Fruit fly (Drosophila melanogaster) whole organism, embryonic: ENCODE measurements around the gene Paris.

Experiments used
- Antp ChIP-seq: fragments of 200-800 bp; sonication (Bioruptor generic); optimal IDR thresholded peaks from 3 replicates; lab custom pipeline; 2016; ENCODE audit warnings: missing biosample characterization, missing genetic modification characterization
- CG10267 ChIP-seq: fragments of 200-800 bp; sonication (Bioruptor generic); optimal IDR thresholded peaks from 2 replicates; lab custom pipeline; 2018; ENCODE audit warnings: missing biosample characterization, mild to moderate bottlenecking, missing genetic modification characterization, moderate library complexity
- CG10979 ChIP-seq: fragments of 200-800 bp; sonication (Bioruptor generic); optimal IDR thresholded peaks from 2 replicates; lab custom pipeline; 2018; ENCODE audit warnings: missing biosample characterization, mild to moderate bottlenecking, missing genetic modification characterization, moderate library complexity
- CG11504 ChIP-seq: fragments of 200-800 bp; sonication (Bioruptor generic); optimal IDR thresholded peaks from 3 replicates; lab custom pipeline; 2019; ENCODE audit warnings: missing biosample characterization, mild to moderate bottlenecking, missing genetic modification characterization, moderate library complexity
- CG11560 ChIP-seq: fragments of 200-800 bp; sonication (Bioruptor generic); IDR thresholded peaks from 3 replicates; pipeline ENCODE4 v1.3.6; 2022; ENCODE audit warnings: missing biosample characterization, missing genetic modification characterization
- CG12391 ChIP-seq: fragments of 200-800 bp; sonication (Bioruptor generic); optimal IDR thresholded peaks from 3 replicates; lab custom pipeline; 2018; ENCODE audit warnings: missing biosample characterization, mild to moderate bottlenecking, missing genetic modification characterization, moderate library complexity
- CG12659 ChIP-seq: fragments of 200-800 bp; sonication (Bioruptor generic); optimal IDR thresholded peaks from 3 replicates; lab custom pipeline; 2017; ENCODE audit warnings: mild to moderate bottlenecking, missing biosample characterization, missing genetic modification reagents, missing genetic modification characterization
- CG13624 ChIP-seq: fragments of 200-800 bp; sonication (Bioruptor generic); optimal IDR thresholded peaks from 2 replicates; lab custom pipeline; 2016; ENCODE audit warnings: missing biosample characterization, missing genetic modification characterization
- CG13894 ChIP-seq: fragments of 200-800 bp; sonication (Bioruptor generic); optimal IDR thresholded peaks from 3 replicates; lab custom pipeline; 2018; ENCODE audit warnings: missing biosample characterization, mild to moderate bottlenecking, missing genetic modification characterization, moderate library complexity
- CG14667 ChIP-seq: fragments of 200-800 bp; sonication (Bioruptor generic); IDR thresholded peaks from 2 replicates; pipeline ENCODE4 v1.3.6; 2022; ENCODE audit warnings: missing biosample characterization, missing genetic modification characterization
- CG15269 ChIP-seq: fragments of 200-800 bp; sonication (Bioruptor generic); optimal IDR thresholded peaks from 2 replicates; lab custom pipeline; 2018; ENCODE audit warnings: missing biosample characterization, mild to moderate bottlenecking, missing genetic modification characterization, moderate library complexity
- CG17328 ChIP-seq: fragments of 200-800 bp; sonication (Bioruptor generic); IDR thresholded peaks from 2 replicates; pipeline ENCODE4 v1.3.6; 2022; ENCODE audit warnings: missing biosample characterization, missing genetic modification characterization
- CG17361 ChIP-seq: fragments of 200-800 bp; sonication (Bioruptor generic); IDR thresholded peaks from 3 replicates; pipeline ENCODE4 v1.3.6; 2022; ENCODE audit warnings: missing biosample characterization, missing genetic modification characterization
- CG17568 ChIP-seq: fragments of 200-800 bp; sonication (Bioruptor generic); optimal IDR thresholded peaks from 2 replicates; lab custom pipeline; 2018; ENCODE audit warnings: missing biosample characterization, mild to moderate bottlenecking, missing genetic modification characterization, moderate library complexity
- CG2889 ChIP-seq: fragments of 200-800 bp; sonication (Bioruptor generic); IDR thresholded peaks from 3 replicates; pipeline ENCODE4 v1.3.6; 2022; ENCODE audit warnings: missing biosample characterization, missing genetic modification characterization
- CG3407 ChIP-seq: fragments of 200-800 bp; sonication (Bioruptor generic); optimal IDR thresholded peaks from 2 replicates; lab custom pipeline; 2018; ENCODE audit warnings: missing biosample characterization, mild to moderate bottlenecking, missing genetic modification characterization
- CG7556 ChIP-seq: fragments of 200-800 bp; sonication (Bioruptor generic); optimal IDR thresholded peaks from 2 replicates; lab custom pipeline; 2017; ENCODE audit warnings: missing biosample characterization, mild to moderate bottlenecking, missing genetic modification characterization
- Deaf1 ChIP-seq: fragments of 200-800 bp; optimal IDR thresholded peaks from 3 replicates; lab custom pipeline; 2019; ENCODE audit warnings: missing biosample characterization, mild to moderate bottlenecking, missing genetic modification characterization, moderate library complexity
- Ets97D ChIP-seq: fragments of 200-800 bp; sonication (Bioruptor generic); optimal IDR thresholded peaks from 3 replicates; lab custom pipeline; 2016; ENCODE audit warnings: missing biosample characterization, missing genetic modification characterization
- Fer3 ChIP-seq: fragments of 200-800 bp; sonication (Bioruptor generic); optimal IDR thresholded peaks from 2 replicates; lab custom pipeline; 2018; ENCODE audit warnings: missing biosample characterization, mild to moderate bottlenecking, missing genetic modification characterization, moderate library complexity
- GATAe ChIP-seq: fragments of 200-800 bp; sonication (Bioruptor generic); conservative IDR thresholded peaks from 2 replicates; pipeline ENCODE4 v1.3.6; 2022; ENCODE audit warnings: missing biosample characterization, missing genetic modification characterization
- Hr78 ChIP-seq, 2 experiments: fragments of 200-800 bp in 1 of 2; fragments of >200 bp in 1 of 2; sonication (Bioruptor generic) in 1 of 2; optimal IDR thresholded peaks; 2 replicates each; lab custom pipeline; 2017 to 2019; ENCODE audit warnings: missing biosample characterization in 2 of 2, missing genetic modification characterization in 2 of 2, mild to moderate bottlenecking in 1 of 2, moderate library complexity in 1 of 2
- NC2α ChIP-seq: fragments of 200-800 bp; sonication (Bioruptor generic); optimal IDR thresholded peaks from 2 replicates; lab custom pipeline; 2016; ENCODE audit warnings: missing biosample characterization, missing genetic modification characterization
- NfI ChIP-seq: fragments of 200-800 bp; sonication (Bioruptor generic); optimal IDR thresholded peaks from 3 replicates; lab custom pipeline; 2018; ENCODE audit warnings: missing biosample characterization, mild to moderate bottlenecking, missing genetic modification characterization, moderate library complexity
- Opbp ChIP-seq: fragments of 200-800 bp; sonication (Bioruptor generic); IDR thresholded peaks from 3 replicates; pipeline ENCODE4 v1.3.6; 2022; ENCODE audit warnings: missing biosample characterization, missing genetic modification characterization; ENCODE audit not compliant: partially characterized antibody
- PHDP ChIP-seq: fragments of 200-800 bp; sonication (Bioruptor generic); optimal IDR thresholded peaks from 3 replicates; lab custom pipeline; 2018; ENCODE audit warnings: missing biosample characterization, mild to moderate bottlenecking, missing genetic modification characterization, moderate library complexity
- Pdp1 ChIP-seq, 2 experiments: fragments of 200-800 bp; sonication (Bioruptor generic); optimal IDR thresholded peaks; 3 replicates each; lab custom pipeline; 2016; ENCODE audit warnings: missing biosample characterization in 2 of 2, missing genetic modification characterization in 2 of 2, mild to moderate bottlenecking in 1 of 2, moderate library complexity in 1 of 2
- Ptx1 ChIP-seq: fragments of 200-800 bp; sonication (Bioruptor generic); IDR thresholded peaks from 2 replicates; pipeline ENCODE4 v1.3.6; 2022; ENCODE audit warnings: missing biosample characterization, missing genetic modification characterization
- Usf ChIP-seq: fragments of 200-800 bp; sonication (Bioruptor generic); optimal IDR thresholded peaks from 2 replicates; lab custom pipeline; 2017; ENCODE audit warnings: missing genotype, missing biosample characterization, missing genetic modification characterization
- YL-1 ChIP-seq: fragments of 200-800 bp; sonication (Bioruptor generic); optimal IDR thresholded peaks from 3 replicates; lab custom pipeline; 2017; ENCODE audit warnings: missing biosample characterization, mild to moderate bottlenecking, missing genetic modification characterization
- ara ChIP-seq: fragments of 200-800 bp; sonication (Bioruptor generic); IDR thresholded peaks from 2 replicates; pipeline ENCODE4 v1.3.6; 2022; ENCODE audit warnings: missing biosample characterization, missing genetic modification characterization
- ash1 ChIP-seq: fragments of 200-800 bp; sonication (Bioruptor generic); optimal IDR thresholded peaks from 2 replicates; lab custom pipeline; 2018; ENCODE audit warnings: missing biosample characterization, mild to moderate bottlenecking, missing genetic modification characterization
- chinmo ChIP-seq: fragments of 200-800 bp; sonication (Bioruptor generic); IDR thresholded peaks from 4 replicates; pipeline ENCODE4 v1.3.6; 2022; ENCODE audit warnings: missing biosample characterization, missing genetic modification characterization; ENCODE audit not compliant: partially characterized antibody
- ci ChIP-seq: fragments of 200-800 bp; sonication (Bioruptor generic); IDR thresholded peaks from 3 replicates; pipeline ENCODE4 v1.3.6; 2022; ENCODE audit warnings: missing biosample characterization, missing genetic modification characterization
- crc ChIP-seq: fragments of 200-800 bp; sonication (Bioruptor generic); optimal IDR thresholded peaks from 2 replicates; lab custom pipeline; 2016; ENCODE audit warnings: missing biosample characterization, missing genetic modification characterization
- crol ChIP-seq: fragments of 200-800 bp; sonication (Bioruptor generic); IDR thresholded peaks from 2 replicates; pipeline ENCODE4 v1.3.6; 2022; ENCODE audit warnings: missing biosample characterization, missing genetic modification characterization
- da ChIP-seq: fragments of 200-800 bp; sonication (Bioruptor generic); optimal IDR thresholded peaks from 2 replicates; lab custom pipeline; 2016; ENCODE audit warnings: missing biosample characterization, missing genetic modification characterization
- disco-r ChIP-seq: fragments of 200-800 bp; sonication (Bioruptor generic); optimal IDR thresholded peaks from 2 replicates; lab custom pipeline; 2016; ENCODE audit warnings: missing biosample characterization, missing genetic modification characterization
- dm ChIP-seq: fragments of 200-800 bp; sonication (Bioruptor generic); optimal IDR thresholded peaks from 3 replicates; lab custom pipeline; 2016; ENCODE audit warnings: missing biosample characterization, missing genetic modification characterization
- eyg ChIP-seq: fragments of 200-800 bp; sonication (Bioruptor generic); optimal IDR thresholded peaks from 3 replicates; lab custom pipeline; 2016; ENCODE audit warnings: missing biosample characterization, missing genetic modification characterization
- gfzf ChIP-seq: fragments of 200-800 bp; sonication (Bioruptor generic); optimal IDR thresholded peaks from 2 replicates; lab custom pipeline; 2016; ENCODE audit warnings: missing biosample characterization, mild to moderate bottlenecking, missing genetic modification characterization, moderate library complexity
- ken ChIP-seq: fragments of 200-800 bp; sonication (Bioruptor generic); IDR thresholded peaks from 3 replicates; pipeline ENCODE4 v1.3.6; 2022; ENCODE audit warnings: missing biosample characterization, missing genetic modification characterization
- phol ChIP-seq: fragments of 200-800 bp; sonication (Bioruptor generic); optimal IDR thresholded peaks from 3 replicates; lab custom pipeline; 2018; ENCODE audit warnings: missing biosample characterization, mild to moderate bottlenecking, missing genetic modification characterization, moderate library complexity
- rib ChIP-seq: fragments of 200-800 bp; sonication (Bioruptor generic); IDR thresholded peaks from 2 replicates; pipeline ENCODE4 v1.3.6; 2022; ENCODE audit warnings: missing biosample characterization, missing genetic modification characterization
- row ChIP-seq: fragments of 200-800 bp; sonication (Bioruptor generic); IDR thresholded peaks from 3 replicates; pipeline ENCODE4 v1.3.6; 2022; ENCODE audit warnings: missing biosample characterization, missing genetic modification characterization
- sens ChIP-seq: fragments of 200-800 bp; sonication (Bioruptor generic); peaks from one replicate; lab custom pipeline; 2016; ENCODE audit warnings: missing biosample characterization, missing genetic modification characterization
- slp2 ChIP-seq: fragments of 200-800 bp; sonication (Bioruptor generic); optimal IDR thresholded peaks from 2 replicates; lab custom pipeline; 2016; ENCODE audit warnings: missing biosample characterization, missing genetic modification characterization
- stwl ChIP-seq: fragments of 200-800 bp; sonication (Bioruptor generic); optimal IDR thresholded peaks from 3 replicates; lab custom pipeline; 2018; ENCODE audit warnings: missing biosample characterization, mild to moderate bottlenecking, missing genetic modification characterization, moderate library complexity
- twi ChIP-seq: fragments of 200-800 bp; optimal IDR thresholded peaks from 2 replicates; lab custom pipeline; 2019; ENCODE audit warnings: missing biosample characterization, mild to moderate bottlenecking, missing genetic modification characterization, moderate library complexity
- vnd ChIP-seq: fragments of 200-800 bp; sonication (Bioruptor generic); IDR thresholded peaks from 3 replicates; pipeline ENCODE4 v1.3.6; 2022; ENCODE audit warnings: missing biosample characterization, missing genetic modification characterization; ENCODE audit not compliant: partially characterized antibody

Gene Paris

DNA sequence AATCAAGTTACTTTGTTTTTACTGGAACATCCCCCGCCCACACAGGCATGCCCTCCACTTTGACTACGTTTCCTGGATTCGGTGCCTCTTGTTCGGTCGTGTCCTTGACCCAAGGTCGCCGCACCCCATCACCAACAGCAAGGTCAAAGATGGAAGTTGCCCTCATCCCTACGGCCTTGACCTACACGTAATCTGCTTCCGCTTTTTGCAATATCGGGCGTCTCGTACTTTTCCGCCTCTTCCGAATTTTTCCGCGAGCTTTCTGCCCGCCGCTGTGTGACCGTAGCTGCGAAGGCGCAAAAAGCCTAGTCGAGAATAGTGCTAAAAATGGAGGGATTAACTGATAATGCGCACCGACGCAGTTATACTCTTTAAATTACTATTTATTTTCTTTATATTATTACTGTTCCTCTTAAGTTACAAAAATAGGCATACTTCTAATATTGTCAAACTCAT, 6.8 kb upstream of the Paris start, which contains the start of gene Gs1l (continued):
- no peak for TF ChIP-seq vnd (GFP tag; lab: Robert Waterston, UW)
- no peak for TF ChIP-seq CG3407 (GFP tag; lab: Kevin White, UChicago)
- peak; percentile 61 for TF ChIP-seq sens (GFP tag; lab: Kevin White, UChicago)
- TF ChIP-seq da = no peak
- no peak for TF ChIP-seq twi
- 0 out of 3 replicates have a peak, but pooled peaks have one; percentile 11 for TF ChIP-seq Opbp
- TF ChIP-seq CG12659 (GFP tag; lab: Kevin White, UChicago) = peak; percentile 40
- TF ChIP-seq ken (GFP tag; lab: Robert Waterston, UW) = 0 out of 3 replicates have a peak, but pooled peaks have one; percentile 9
- TF ChIP-seq CG17568 = no peak
- peak; percentile 11 for TF ChIP-seq CG10979 (tag; lab: Kevin White, UChicago)
- TF ChIP-seq disco-r (GFP tag; lab: Kevin White, UChicago) = no peak
- peak; percentile 47; the same call in 2 of the 3 replicates for TF ChIP-seq ci (GFP tag; lab: Robert Waterston, UW)
- TF ChIP-seq Pdp1 (GFP tag; optimal IDR thresholded peaks at IDR 0.05; lab: Kevin White, UChicago) = peak in 1 of 2 experiments; percentile 11
- no peak for TF ChIP-seq CG11560 (tag; lab: Robert Waterston, UW)
- TF ChIP-seq Antp (GFP tag; lab: Kevin White, UChicago) = no peak
- TF ChIP-seq chinmo (GFP tag; lab: Robert Waterston, UW) = 0 out of 4 replicates have a peak, but pooled peaks have one; percentile 5
- no peak for TF ChIP-seq ash1
- peak; percentile 30 for TF ChIP-seq PHDP
- TF ChIP-seq dm = no peak
- 0 out of 2 replicates have a peak, but pooled peaks have one; percentile 15 for TF ChIP-seq crol (GFP tag; lab: Robert Waterston, UW)
- TF ChIP-seq CG17361 (GFP tag; lab: Robert Waterston, UW) = 0 out of 3 replicates have a peak, but pooled peaks have one; percentile 15
- no peak for TF ChIP-seq NC2α (GFP tag; lab: Kevin White, UChicago)
- peak; percentile 5 for TF ChIP-seq Ets97D
- TF ChIP-seq Ptx1 = peak; percentile 48; the same call in 1 of the 2 replicates
- no peak for TF ChIP-seq stwl (tag; lab: Kevin White, UChicago)
- no peak for TF ChIP-seq ara (GFP tag; lab: Robert Waterston, UW)
- TF ChIP-seq CG7556 (GFP tag; lab: Kevin White, UChicago) = no peak
- peak; percentile 49 for TF ChIP-seq CG15269 (tag; lab: Kevin White, UChicago)
- peak; percentile 18 for TF ChIP-seq YL-1 (GFP tag; lab: Kevin White, UChicago)
- no peak for TF ChIP-seq CG13624
- TF ChIP-seq crc (GFP tag; lab: Kevin White, UChicago) = no peak
- TF ChIP-seq gfzf (GFP tag; lab: Kevin White, UChicago) = peak; percentile 75
- TF ChIP-seq CG11504 (tag; lab: Kevin White, UChicago) = peak; percentile 17
- TF ChIP-seq GATAe (GFP tag; lab: Robert Waterston, UW) = no peak
- peak; percentile 93 for TF ChIP-seq row (GFP tag; lab: Robert Waterston, UW)
- no peak for TF ChIP-seq eyg
- TF ChIP-seq rib (GFP tag; lab: Robert Waterston, UW) = peak; percentile 71
- TF ChIP-seq CG10267 (tag; lab: Kevin White, UChicago) = peak; percentile 9
- peak; percentile 11 for TF ChIP-seq phol (tag; lab: Kevin White, UChicago)
- TF ChIP-seq CG13894 (tag; lab: Kevin White, UChicago) = peak; percentile 54
- peak in 1 of 2 experiments; percentile 55 for TF ChIP-seq Hr78 (GFP tag; optimal IDR thresholded peaks at IDR 0.05; lab: Kevin White, UChicago)
- TF ChIP-seq slp2 (GFP tag; lab: Kevin White, UChicago) = no peak
- TF ChIP-seq Usf = no peak
- TF ChIP-seq CG17328 (GFP tag; lab: Robert Waterston, UW) = no peak
- TF ChIP-seq CG14667 (GFP tag; lab: Robert Waterston, UW) = no peak
- TF ChIP-seq Deaf1 (tag; lab: Kevin White, UChicago) = peak; percentile 23
- TF ChIP-seq CG12391 = peak; percentile 22
- peak; percentile 14 for TF ChIP-seq NfI (GFP tag; lab: Kevin White, UChicago)
- peak; percentile 5 for TF ChIP-seq Fer3 (tag; lab: Kevin White, UChicago)
- TF ChIP-seq CG2889 (GFP tag; lab: Robert Waterston, UW) = no peak
